Fruit fly (Drosophila melanogaster) whole organism, adult: Measurements from ENCODE around the gene tacc.

Experiments
- CG11617 ChIP-seq: fragments of 200-800 bp; sonication (Bioruptor generic); optimal IDR thresholded peaks from 2 replicates; lab custom pipeline; 2017; ENCODE audit warnings: mild to moderate bottlenecking, missing biosample characterization, missing genetic modification reagents, missing genetic modification characterization
- CG12768 ChIP-seq: fragments of 200-800 bp; sonication (Bioruptor generic); optimal IDR thresholded peaks from 2 replicates; lab custom pipeline; 2017; ENCODE audit warnings: missing biosample characterization, missing genetic modification characterization, mild to moderate bottlenecking, moderate library complexity, missing genetic modification reagents
- CG14711 ChIP-seq: fragments of 200-800 bp; sonication (Bioruptor generic); optimal IDR thresholded peaks from 2 replicates; lab custom pipeline; 2018; ENCODE audit warnings: missing biosample characterization, mild to moderate bottlenecking, missing genetic modification characterization, moderate library complexity
- CG1620 ChIP-seq: fragments of 200-800 bp; sonication (Bioruptor generic); optimal IDR thresholded peaks from 2 replicates; lab custom pipeline; 2016; ENCODE audit warnings: missing biosample characterization, missing genetic modification characterization
- CG33017 ChIP-seq: fragments of 200-800 bp; sonication (Bioruptor generic); optimal IDR thresholded peaks from 2 replicates; lab custom pipeline; 2018; ENCODE audit warnings: missing biosample characterization, mild to moderate bottlenecking, missing genetic modification characterization, moderate library complexity
- CG5204 ChIP-seq: fragments of 200-800 bp; sonication (Bioruptor generic); optimal IDR thresholded peaks from 2 replicates; lab custom pipeline; 2016; ENCODE audit warnings: missing biosample characterization, missing genetic modification characterization
- CG7045 ChIP-seq: fragments of 200-800 bp; sonication (Bioruptor generic); optimal IDR thresholded peaks from 2 replicates; lab custom pipeline; 2017; ENCODE audit warnings: missing biosample characterization, mild to moderate bottlenecking, missing genetic modification characterization
- CG7101 ChIP-seq: fragments of 200-800 bp; sonication (Bioruptor generic); optimal IDR thresholded peaks from 2 replicates; lab custom pipeline; 2018; ENCODE audit warnings: missing biosample characterization, mild to moderate bottlenecking, missing genetic modification characterization, moderate library complexity
- Clk ChIP-seq: fragments of 200-800 bp; sonication (Bioruptor generic); optimal IDR thresholded peaks from 2 replicates; lab custom pipeline; 2017; ENCODE audit warnings: missing biosample characterization, missing genetic modification characterization
- Crg-1 ChIP-seq: fragments of 200-800 bp; sonication (Bioruptor generic); optimal IDR thresholded peaks from 2 replicates; lab custom pipeline; 2016; ENCODE audit warnings: missing biosample characterization, missing genetic modification characterization
- Hr96 ChIP-seq: fragments of 200-800 bp; sonication (Bioruptor generic); optimal IDR thresholded peaks from 2 replicates; lab custom pipeline; 2016; ENCODE audit warnings: missing biosample characterization, missing genetic modification characterization
- Mnt ChIP-seq: fragments of 200-800 bp; sonication (Bioruptor generic); optimal IDR thresholded peaks from 2 replicates; lab custom pipeline; 2016; ENCODE audit warnings: missing biosample characterization, mild to moderate bottlenecking, missing genetic modification characterization
- bab1 ChIP-seq: fragments of 200-800 bp; sonication (Bioruptor generic); optimal IDR thresholded peaks from 3 replicates; lab custom pipeline; 2019; ENCODE audit warnings: missing biosample characterization, mild to moderate bottlenecking, missing genetic modification characterization, moderate library complexity
- cic ChIP-seq: fragments of 200-800 bp; sonication (Bioruptor generic); optimal IDR thresholded peaks from 2 replicates; lab custom pipeline; 2017; ENCODE audit warnings: missing biosample characterization, mild to moderate bottlenecking, missing genetic modification characterization, moderate library complexity
- cnc ChIP-seq, 2 experiments: fragments of >200 bp; optimal IDR thresholded peaks; 2 replicates each; lab custom pipeline; 2017
- kay ChIP-seq: fragments of 200-800 bp; sonication (Bioruptor generic); peaks from one replicate; lab custom pipeline; 2016; ENCODE audit warnings: missing biosample characterization, missing genetic modification characterization, borderline replicate concordance
- ovo ChIP-seq: fragments of 200-800 bp; sonication (Bioruptor generic); optimal IDR thresholded peaks from 2 replicates; lab custom pipeline; 2016; ENCODE audit warnings: missing biosample characterization, missing genetic modification characterization
- pad ChIP-seq: fragments of 200-800 bp; sonication (Bioruptor generic); optimal IDR thresholded peaks from 3 replicates; lab custom pipeline; 2017; ENCODE audit warnings: missing biosample characterization, missing genetic modification characterization, mild to moderate bottlenecking, moderate library complexity, missing genetic modification reagents
- tj ChIP-seq: fragments of 200-800 bp; sonication (Bioruptor generic); optimal IDR thresholded peaks from 3 replicates; lab custom pipeline; 2017; ENCODE audit warnings: missing biosample characterization, mild to moderate bottlenecking, missing genetic modification characterization, moderate library complexity
- toe ChIP-seq: fragments of 200-800 bp; sonication (Bioruptor generic); optimal IDR thresholded peaks from 2 replicates; lab custom pipeline; 2016; ENCODE audit warnings: missing biosample characterization, missing genetic modification characterization

The tacc gene

DNA sequence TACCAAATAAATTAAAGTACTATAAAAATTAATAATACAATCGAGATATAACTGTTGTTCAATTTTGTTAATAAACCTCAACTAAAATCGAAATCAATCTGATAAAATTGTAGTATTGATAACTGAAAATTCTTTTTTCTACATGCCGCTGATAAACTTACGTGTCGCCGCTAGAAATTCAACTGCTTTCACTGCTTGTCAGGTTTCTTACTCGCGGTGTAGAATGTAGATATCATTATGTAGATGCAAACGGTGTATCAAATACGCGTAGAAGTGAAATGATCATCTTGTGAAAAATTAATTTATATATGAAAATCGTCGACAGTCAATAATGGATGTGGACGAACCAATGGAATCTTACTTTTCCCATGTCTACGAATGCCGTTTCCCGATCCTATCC, 43.7 kb downstream of the tacc start:
- TF ChIP-seq CG14711 (tag; lab: Kevin White, UChicago): no peak

DNA sequence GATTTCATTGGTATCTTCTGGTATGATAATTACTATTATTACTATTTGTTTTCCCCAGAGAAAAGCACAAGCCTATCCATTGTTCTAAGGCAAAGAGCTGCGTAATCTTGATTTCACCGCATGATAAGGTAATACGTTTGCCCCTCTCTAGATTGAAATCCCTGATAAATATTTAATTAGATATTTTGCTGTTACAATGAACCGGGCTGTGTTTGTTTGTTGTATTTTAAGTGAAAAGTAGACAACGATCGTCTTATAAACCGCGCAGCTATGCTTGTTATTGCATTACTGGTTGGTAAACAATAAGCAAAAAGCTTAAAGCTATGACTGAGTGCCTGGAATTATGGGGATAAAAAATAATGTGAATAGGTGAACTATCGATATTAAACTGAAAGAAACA, 54.1 kb downstream of the tacc start:
- TF ChIP-seq CG33017 (tag; lab: Kevin White, UChicago) (no peak), CG11617 (GFP tag; lab: Kevin White, UChicago) (no peak), cic (peak; percentile 66), CG7101 (tag; lab: Kevin White, UChicago) (peak; percentile 9), CG5204 (GFP tag; lab: Kevin White, UChicago) (peak; percentile 11), kay (GFP tag; lab: Kevin White, UChicago) (peak; percentile 95), CG7045 (GFP tag; lab: Kevin White, UChicago) (peak; percentile 54)

DNA sequence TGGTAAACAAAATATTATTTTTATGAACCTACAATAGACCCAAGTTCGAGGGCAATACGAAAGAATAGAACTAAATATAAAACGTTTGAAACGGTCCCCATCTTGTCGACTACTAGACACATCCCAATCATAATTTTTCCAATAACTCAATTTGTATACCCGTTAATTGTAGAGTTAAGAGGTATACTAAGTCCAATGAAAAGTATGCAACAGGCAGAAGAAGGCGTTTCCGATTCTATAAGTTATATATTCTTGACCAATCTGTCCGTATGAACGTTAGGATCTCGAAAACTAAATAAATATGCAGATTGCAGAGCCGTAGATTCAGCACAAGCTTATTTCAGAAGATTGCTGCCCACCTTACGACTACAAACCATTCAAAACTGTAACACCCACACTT, 58.3 kb downstream of the tacc start, which contains the start of gene CG33927:
TSS of gene CG33927 (minus strand) at position 101 of the 400 bp plus-strand sequence.
- TF ChIP-seq CG7045 (GFP tag; lab: Kevin White, UChicago) (no peak), Hr96 (GFP tag; lab: Kevin White, UChicago) (no peak), Clk (GFP tag; lab: Kevin White, UChicago) (no peak), CG33017 (tag; lab: Kevin White, UChicago) (no peak), tj (GFP tag; lab: Kevin White, UChicago) (no peak), CG1620 (GFP tag; lab: Kevin White, UChicago) (no peak), cic (no peak), toe (GFP tag; lab: Kevin White, UChicago) (no peak), CG12768 (GFP tag; lab: Kevin White, UChicago) (no peak), CG5204 (GFP tag; lab: Kevin White, UChicago) (no peak), ovo (GFP tag; lab: Kevin White, UChicago) (no peak), cnc (optimal IDR thresholded peaks at IDR 0.05; lab: Kevin White, UChicago) (no peak), kay (GFP tag; lab: Kevin White, UChicago) (no peak), pad (GFP tag; lab: Kevin White, UChicago) (no peak), Mnt (no peak), Crg-1 (GFP tag; lab: Kevin White, UChicago) (no peak), CG7101 (tag; lab: Kevin White, UChicago) (no peak)

DNA sequence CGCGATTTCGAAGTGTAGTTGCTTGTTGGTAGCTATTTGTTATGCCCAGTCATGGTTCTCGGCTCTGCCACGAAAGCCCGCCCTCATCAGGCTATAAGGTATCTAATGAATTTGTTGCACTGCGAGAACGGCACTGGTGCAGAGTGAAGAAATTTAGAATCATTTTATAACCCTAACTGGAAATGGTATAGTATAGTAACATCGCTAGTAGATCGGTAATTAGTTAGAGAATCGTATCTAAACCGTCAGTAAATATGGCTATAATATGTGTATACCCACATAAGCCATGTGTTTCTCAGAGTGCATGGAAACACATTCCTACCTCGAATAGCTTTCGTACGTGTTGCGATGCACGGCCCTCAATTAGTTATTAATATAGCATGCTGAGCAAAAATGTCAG, 61.6 kb downstream of the tacc start:
- TF ChIP-seq cnc (optimal IDR thresholded peaks at IDR 0.05; lab: Kevin White, UChicago) (no peak), CG7045 (GFP tag; lab: Kevin White, UChicago) (no peak), kay (GFP tag; lab: Kevin White, UChicago) (no peak), CG1620 (GFP tag; lab: Kevin White, UChicago) (no peak), CG33017 (tag; lab: Kevin White, UChicago) (no peak), bab1 (GFP tag; lab: Kevin White, UChicago) (no peak), cic (no peak), CG5204 (GFP tag; lab: Kevin White, UChicago) (no peak), Clk (GFP tag; lab: Kevin White, UChicago) (no peak), Hr96 (GFP tag; lab: Kevin White, UChicago) (no peak), tj (GFP tag; lab: Kevin White, UChicago) (no peak), toe (GFP tag; lab: Kevin White, UChicago) (no peak)
